Worm (Caenorhabditis elegans) whole organism, early embryonic: ENCODE results near the gene Y57A10A.2.
A peak's percentile ranks its signal among the peaks of the same experiment; 100 is the strongest.

Source experiments
- B0310.2 ChIP-seq: sonication (generic microtip); optimal IDR thresholded peaks from 2 replicates; lab custom pipeline; 2016; ENCODE audit warnings: mild to moderate bottlenecking, missing genetic modification characterization, missing compliant biosample characterization
- F13C5.2 ChIP-seq: sonication (generic microtip); optimal IDR thresholded peaks from 2 replicates; lab custom pipeline; 2017; ENCODE audit warnings: mild to moderate bottlenecking, missing genetic modification characterization, inconsistent platforms, missing compliant biosample characterization
- aly-1 ChIP-seq: sonication (generic microtip); optimal IDR thresholded peaks from 2 replicates; lab custom pipeline; 2016; ENCODE audit warnings: missing genetic modification characterization, missing compliant biosample characterization
- ama-1 ChIP-seq: fragments of 150-350 bp; optimal IDR thresholded peaks from 2 replicates; lab custom pipeline; 2014
- ceh-13 ChIP-seq: fragments of 200-800 bp; sonication (Bioruptor generic); optimal IDR thresholded peaks from 2 replicates; lab custom pipeline; 2018; ENCODE audit warnings: mild to moderate bottlenecking, missing genetic modification characterization, missing compliant biosample characterization
- ceh-36 ChIP-seq: sonication (generic microtip); optimal IDR thresholded peaks from 2 replicates; lab custom pipeline; 2016; ENCODE audit warnings: missing genetic modification characterization, inconsistent platforms, missing compliant biosample characterization
- ets-7 ChIP-seq: sonication (generic microtip); optimal IDR thresholded peaks from 2 replicates; lab custom pipeline; 2016; ENCODE audit warnings: missing genotype, missing genetic modification characterization, missing compliant biosample characterization
- flt-1 ChIP-seq: fragments of 200-800 bp; sonication (Bioruptor generic); IDR thresholded peaks from 2 replicates; pipeline ENCODE4 v1.3.6; 2022; ENCODE audit warnings: missing genetic modification characterization, missing compliant biosample characterization
- hmbx-1 ChIP-seq: sonication (generic microtip); optimal IDR thresholded peaks from 2 replicates; lab custom pipeline; 2016; ENCODE audit warnings: mild to moderate bottlenecking, missing genetic modification characterization, missing compliant biosample characterization
- hmg-4 ChIP-seq: fragments of 200-800 bp; sonication (Bioruptor generic); optimal IDR thresholded peaks from 2 replicates; lab custom pipeline; 2018; ENCODE audit warnings: mild to moderate bottlenecking, missing genetic modification characterization, missing compliant biosample characterization
- hnd-1 ChIP-seq: sonication (generic microtip); optimal IDR thresholded peaks from 2 replicates; lab custom pipeline; 2016; ENCODE audit warnings: missing genetic modification characterization, missing compliant biosample characterization
- pes-1 ChIP-seq: fragments of 200-800 bp; sonication (Bioruptor generic); IDR thresholded peaks from 2 replicates; pipeline ENCODE4 v1.3.6; 2022; ENCODE audit warnings: missing genetic modification reagents, missing genetic modification characterization, missing compliant biosample characterization
- scrt-1 ChIP-seq: fragments of 200-800 bp; sonication (Bioruptor generic); IDR thresholded peaks from 2 replicates; pipeline ENCODE4 v1.3.6; 2022; ENCODE audit warnings: missing genetic modification characterization, missing compliant biosample characterization
- sea-1 ChIP-seq: fragments of 200-800 bp; sonication (Bioruptor generic); conservative IDR thresholded peaks from 2 replicates; pipeline ENCODE4 v1.3.6; 2022; ENCODE audit warnings: missing genetic modification characterization, missing compliant biosample characterization
- tbx-11 ChIP-seq: fragments of 200-800 bp; sonication (Bioruptor generic); IDR thresholded peaks from 2 replicates; pipeline ENCODE4 v1.3.6; 2022; ENCODE audit warnings: missing genetic modification characterization, missing compliant biosample characterization
- tbx-37 ChIP-seq: fragments of 200-800 bp; sonication (Bioruptor generic); conservative IDR thresholded peaks from 2 replicates; pipeline ENCODE4 v1.3.6; 2022; ENCODE audit warnings: missing genetic modification reagents, missing genetic modification characterization, missing compliant biosample characterization
- tra-4 ChIP-seq: sonication (generic microtip); optimal IDR thresholded peaks from 2 replicates; lab custom pipeline; 2017; ENCODE audit warnings: missing genetic modification characterization, missing compliant biosample characterization

Y57A10A.2 gene

DNA sequence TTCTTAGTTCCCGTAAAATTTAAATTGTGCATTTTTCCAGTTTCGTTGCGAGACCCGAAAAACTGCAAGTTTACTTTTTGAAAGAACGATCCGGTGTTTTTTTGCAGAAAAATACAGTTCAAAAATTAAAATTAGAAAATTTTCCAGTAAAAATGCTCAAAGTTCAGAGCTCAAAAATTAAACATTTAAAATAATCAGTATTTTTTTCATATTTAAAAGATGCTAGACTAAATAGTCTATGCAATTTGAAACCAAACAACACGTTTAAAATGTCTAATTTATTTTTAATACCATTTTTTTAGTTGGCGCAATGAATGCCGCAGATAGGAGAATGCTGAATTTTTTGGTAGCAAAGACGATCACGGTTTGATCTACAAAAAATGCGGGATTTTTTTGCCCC, at the start of gene Y57A10A.2:
TSS of gene Y57A10A.2 (plus strand) at position 301 of the 400 bp plus-strand sequence.
- TF ChIP-seq ets-7 (tag; lab: Kevin White, UChicago) (no peak), flt-1 (no peak), ama-1 (lab: Kevin White, UChicago) (no peak), tbx-37 (GFP tag; lab: Robert Waterston, UW) (no peak), sea-1 (no peak), hmbx-1 (no peak), ceh-13 (GFP tag; lab: Kevin White, UChicago) (no peak), B0310.2 (tag; lab: Kevin White, UChicago) (no peak), aly-1 (tag; lab: Kevin White, UChicago) (no peak), hmg-4 (no peak), scrt-1 (GFP tag; lab: Robert Waterston, UW) (no peak), ceh-36 (tag; lab: Kevin White, UChicago) (no peak), F13C5.2 (tag; lab: Kevin White, UChicago) (no peak), pes-1 (no peak), tbx-11 (GFP tag; lab: Robert Waterston, UW) (no peak), tra-4 (tag; lab: Kevin White, UChicago) (no peak), hnd-1 (tag; lab: Kevin White, UChicago) (no peak)

DNA sequence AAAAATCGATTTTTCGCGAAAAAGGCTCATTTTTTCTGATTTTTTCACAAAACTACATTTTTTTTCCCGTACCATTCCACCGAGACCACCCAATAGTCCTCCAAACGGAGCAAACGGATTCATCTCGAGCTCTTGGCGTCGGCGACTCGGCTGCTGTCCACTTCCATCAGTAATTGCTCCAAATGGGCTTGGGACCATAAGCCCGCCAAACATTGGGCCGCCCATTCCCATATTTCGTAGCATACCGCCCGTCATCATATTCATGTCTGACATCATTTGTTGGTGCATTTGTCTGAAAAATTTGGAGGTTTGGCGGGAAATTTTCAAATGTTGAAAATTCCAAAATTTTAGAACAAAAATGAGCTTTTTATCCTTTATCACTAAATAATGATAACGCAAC, 48.7 kb upstream of the Y57A10A.2 start:
- no peak for TF ChIP-seq ceh-36 (tag; lab: Kevin White, UChicago)
- no peak for TF ChIP-seq aly-1 (tag; lab: Kevin White, UChicago)
- TF ChIP-seq hmg-4, result no peak
- TF ChIP-seq hmbx-1, result no peak
- no peak for TF ChIP-seq scrt-1 (GFP tag; lab: Robert Waterston, UW)
- no peak for TF ChIP-seq ets-7 (tag; lab: Kevin White, UChicago)
- TF ChIP-seq ceh-13 (GFP tag; lab: Kevin White, UChicago), result no peak
- TF ChIP-seq tra-4 (tag; lab: Kevin White, UChicago), result no peak
- no peak for TF ChIP-seq tbx-37 (GFP tag; lab: Robert Waterston, UW)
- TF ChIP-seq B0310.2 (tag; lab: Kevin White, UChicago), result no peak
- no peak for TF ChIP-seq F13C5.2 (tag; lab: Kevin White, UChicago)
- no peak for TF ChIP-seq hnd-1 (tag; lab: Kevin White, UChicago)
- TF ChIP-seq tbx-11 (GFP tag; lab: Robert Waterston, UW), result no peak
- no peak for TF ChIP-seq ama-1 (lab: Kevin White, UChicago)
- TF ChIP-seq pes-1, result no peak
- no peak for TF ChIP-seq flt-1
- TF ChIP-seq sea-1, result no peak

DNA sequence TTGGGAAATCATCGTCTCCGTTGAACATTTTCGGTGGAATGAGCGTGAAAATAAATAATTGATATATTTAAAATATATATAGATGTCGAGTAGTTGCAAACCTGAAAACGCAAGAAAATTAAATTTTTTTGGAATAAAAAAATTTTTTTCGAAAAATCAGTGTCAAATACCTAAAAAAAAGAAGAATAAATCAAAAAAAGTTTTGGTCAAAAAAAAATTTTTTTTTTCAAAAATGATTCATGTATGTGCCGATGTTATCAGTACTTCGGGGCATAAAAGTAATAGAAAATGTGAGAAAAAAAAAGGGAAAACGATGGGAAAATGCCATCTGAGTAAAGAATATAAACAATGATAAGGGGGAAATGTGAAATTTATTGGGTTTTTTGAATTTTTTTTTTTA, 47.5 kb upstream of the Y57A10A.2 start, which contains the start of gene Y17G7B.17:
TSS of gene Y17G7B.17 (minus strand) at position 101 of the 400 bp plus-strand sequence.
- TF ChIP-seq aly-1 (tag; lab: Kevin White, UChicago), result no peak
- TF ChIP-seq pes-1, result no peak
- no peak for TF ChIP-seq sea-1
- no peak for TF ChIP-seq ets-7 (tag; lab: Kevin White, UChicago)
- TF ChIP-seq ceh-13 (GFP tag; lab: Kevin White, UChicago), result no peak
- TF ChIP-seq F13C5.2 (tag; lab: Kevin White, UChicago), result no peak
- no peak for TF ChIP-seq hmbx-1
- TF ChIP-seq hmg-4, result no peak
- no peak for TF ChIP-seq tbx-37 (GFP tag; lab: Robert Waterston, UW)
- no peak for TF ChIP-seq tbx-11 (GFP tag; lab: Robert Waterston, UW)
- no peak for TF ChIP-seq scrt-1 (GFP tag; lab: Robert Waterston, UW)
- TF ChIP-seq B0310.2 (tag; lab: Kevin White, UChicago), result no peak
- no peak for TF ChIP-seq hnd-1 (tag; lab: Kevin White, UChicago)
- no peak for TF ChIP-seq tra-4 (tag; lab: Kevin White, UChicago)
- TF ChIP-seq ama-1 (lab: Kevin White, UChicago), result no peak
- no peak for TF ChIP-seq ceh-36 (tag; lab: Kevin White, UChicago)
- no peak for TF ChIP-seq flt-1

DNA sequence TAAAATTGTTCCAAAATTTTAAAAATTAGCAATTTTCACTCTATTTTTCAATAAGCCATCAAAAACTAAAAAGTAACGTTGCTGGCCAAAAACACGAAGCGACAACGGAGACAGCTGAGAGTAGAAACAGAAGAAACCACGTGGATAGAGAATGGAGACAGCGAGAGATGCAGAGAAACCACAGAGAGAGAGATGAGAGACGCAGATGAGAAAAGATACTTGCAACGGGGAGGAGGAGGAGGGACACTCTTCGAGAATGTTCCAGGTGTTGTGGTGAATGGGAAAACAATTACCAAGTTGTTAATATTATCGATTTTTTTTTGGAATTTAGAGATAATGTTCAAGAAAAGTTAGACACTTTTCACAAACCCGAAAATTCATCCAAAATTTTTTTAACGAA, 45.1 kb upstream of the Y57A10A.2 start:
- TF ChIP-seq F13C5.2 (tag; lab: Kevin White, UChicago) (peak; percentile 73), hmbx-1 (no peak), hmg-4 (peak; percentile 46), ceh-36 (tag; lab: Kevin White, UChicago) (peak; percentile 22), flt-1 (peak; percentile 24; the same call in 1 of the 2 replicates), B0310.2 (tag; lab: Kevin White, UChicago) (peak; percentile 33)

DNA sequence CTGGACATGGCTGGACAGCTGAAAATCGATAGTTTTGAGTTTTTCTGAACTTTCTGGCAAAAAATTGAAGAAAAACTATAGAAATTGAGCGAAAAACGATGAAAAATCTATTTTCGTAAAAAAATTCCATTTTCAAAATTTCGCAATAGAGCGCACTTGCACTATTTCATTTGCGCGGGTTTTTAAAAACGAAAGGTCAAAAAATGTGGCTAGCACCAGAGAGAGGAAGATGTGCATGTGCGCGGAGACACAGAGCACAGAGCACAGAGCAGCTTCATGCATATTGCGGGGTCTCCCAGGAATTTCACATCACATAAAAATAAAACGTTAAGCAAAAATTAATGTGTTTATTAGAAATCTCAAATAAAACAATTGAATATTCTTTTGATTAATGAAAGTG, 39.6 kb upstream of the Y57A10A.2 start, which contains the start of gene Y17G7B.18:
TSS of gene Y17G7B.18 (minus strand) at position 18 of the 400 bp plus-strand sequence.
- peak; percentile 64 for TF ChIP-seq F13C5.2 (tag; lab: Kevin White, UChicago)
- no peak for TF ChIP-seq sea-1

DNA sequence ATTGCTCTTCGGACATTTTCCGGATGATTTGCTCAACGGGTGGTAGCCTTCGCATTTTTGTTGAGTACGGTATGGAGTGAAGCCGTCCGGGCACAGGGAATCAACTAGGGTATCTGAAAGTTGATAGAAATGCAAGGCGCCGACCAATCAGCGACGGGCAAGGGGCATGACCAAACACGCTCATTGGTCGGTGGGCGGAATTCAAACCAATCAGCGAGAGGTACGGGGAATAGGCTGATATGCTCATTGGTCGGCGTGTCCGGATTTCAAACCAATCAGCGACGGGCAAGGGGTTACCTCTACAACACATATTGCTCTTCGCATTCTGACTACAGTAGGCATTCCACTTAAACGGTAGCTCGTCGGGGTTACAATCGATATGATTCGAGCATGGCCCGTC, 38.6 kb upstream of the Y57A10A.2 start:
- no peak for TF ChIP-seq hmg-4

DNA sequence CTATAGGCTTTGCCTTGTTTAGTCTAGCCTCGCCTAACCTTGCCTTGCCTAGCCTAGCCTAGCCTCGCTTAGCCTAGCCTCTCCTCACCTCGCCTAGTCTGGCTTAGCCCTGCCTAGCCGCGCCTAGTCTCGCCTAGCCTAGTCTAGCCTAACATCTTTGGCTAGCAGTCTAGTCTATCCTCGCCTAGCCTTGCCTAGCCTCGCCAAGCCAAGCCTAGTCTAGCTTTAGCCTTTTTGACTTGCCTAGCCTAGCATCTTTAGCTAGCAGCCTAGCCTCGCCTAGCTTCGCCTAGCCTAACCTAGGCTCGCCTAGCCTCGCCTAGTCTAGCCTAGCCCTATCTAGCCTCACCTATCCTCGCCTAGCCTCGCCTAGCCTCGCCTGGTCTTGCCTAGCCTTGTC, 36.4 kb upstream of the Y57A10A.2 start:
- TF ChIP-seq hmg-4, result peak; percentile 24
- no peak for TF ChIP-seq hmbx-1

DNA sequence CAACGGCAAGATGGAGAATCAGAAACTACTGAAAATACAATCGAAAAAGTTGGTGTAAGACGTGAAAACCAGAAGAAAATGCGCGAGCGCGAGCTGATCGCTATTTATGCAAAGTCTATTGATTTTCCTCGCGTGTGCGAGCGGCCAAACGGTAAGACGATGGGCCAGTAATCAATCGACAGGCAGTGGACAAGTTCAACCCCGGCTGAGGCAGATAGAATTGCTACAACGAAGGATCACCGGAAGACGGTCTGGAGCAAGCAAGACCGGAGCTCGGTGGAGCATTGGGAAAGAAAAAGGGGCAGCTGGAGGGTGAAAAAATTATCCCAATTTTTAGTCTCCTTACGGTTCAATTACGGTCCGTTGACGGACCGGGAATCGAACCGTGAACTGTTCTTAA, 24.7 kb upstream of the Y57A10A.2 start:
- TF ChIP-seq sea-1 (peak; percentile 56; the same call in 1 of the 2 replicates), tbx-11 (GFP tag; lab: Robert Waterston, UW) (peak; percentile 50; the same call in 1 of the 2 replicates), flt-1 (peak; percentile 69), pes-1 (peak; percentile 83), scrt-1 (GFP tag; lab: Robert Waterston, UW) (peak; percentile 72)

DNA sequence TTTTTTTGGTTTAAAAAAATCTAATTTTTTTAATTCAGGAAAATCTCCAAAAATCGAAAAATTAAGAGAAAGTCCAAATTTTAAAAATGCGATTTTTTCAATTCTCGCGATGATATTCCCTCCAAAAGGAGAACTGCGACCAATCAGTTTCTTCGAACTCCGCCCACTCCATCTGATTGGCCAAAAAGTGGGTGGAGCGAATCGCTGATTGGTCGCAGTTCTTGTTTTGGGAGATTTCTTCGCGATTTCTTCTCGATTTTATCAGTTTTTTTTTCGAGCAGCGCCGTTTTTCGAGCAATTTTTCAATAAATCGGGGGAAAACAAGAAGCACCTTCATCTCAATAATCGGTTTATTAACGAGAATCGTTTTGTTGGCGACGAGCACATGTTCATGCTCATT, 17.0 kb upstream of the Y57A10A.2 start:
- no peak for TF ChIP-seq hmg-4
- no peak for TF ChIP-seq tbx-37 (GFP tag; lab: Robert Waterston, UW)
- no peak for TF ChIP-seq tbx-11 (GFP tag; lab: Robert Waterston, UW)
- TF ChIP-seq F13C5.2 (tag; lab: Kevin White, UChicago), result no peak
- no peak for TF ChIP-seq scrt-1 (GFP tag; lab: Robert Waterston, UW)
- no peak for TF ChIP-seq aly-1 (tag; lab: Kevin White, UChicago)
- TF ChIP-seq sea-1, result no peak
- TF ChIP-seq flt-1, result no peak
- TF ChIP-seq tra-4 (tag; lab: Kevin White, UChicago), result no peak
- TF ChIP-seq B0310.2 (tag; lab: Kevin White, UChicago), result no peak
- no peak for TF ChIP-seq hnd-1 (tag; lab: Kevin White, UChicago)
- no peak for TF ChIP-seq ama-1 (lab: Kevin White, UChicago)
- no peak for TF ChIP-seq ceh-36 (tag; lab: Kevin White, UChicago)
- no peak for TF ChIP-seq ets-7 (tag; lab: Kevin White, UChicago)
- no peak for TF ChIP-seq pes-1
- TF ChIP-seq ceh-13 (GFP tag; lab: Kevin White, UChicago), result no peak
- no peak for TF ChIP-seq hmbx-1
